Worm (Caenorhabditis elegans) whole organism, L3 larva: ENCODE data around the gene C17F4.8.
A peak's percentile ranks its signal among the peaks of the same experiment; 100 is the strongest.

Source experiments
- ZK546.5 ChIP-seq: sonication (generic microtip); optimal IDR thresholded peaks from 2 replicates; lab custom pipeline; 2017; ENCODE audit warnings: missing biosample characterization, missing genetic modification characterization
- ama-1 ChIP-seq: fragments of 150-350 bp; optimal IDR thresholded peaks from 2 replicates; lab custom pipeline; 2018
- ceh-16 ChIP-seq: sonication (generic microtip); optimal IDR thresholded peaks from 2 replicates; lab custom pipeline; 2017; ENCODE audit warnings: missing biosample characterization, missing genetic modification characterization
- ceh-28 ChIP-seq: fragments of 150-350 bp; optimal IDR thresholded peaks from 2 replicates; lab custom pipeline; 2014; ENCODE audit warnings: missing biosample characterization, missing genetic modification reagents, missing genetic modification characterization
- ceh-9 ChIP-seq: sonication (generic microtip); optimal IDR thresholded peaks from 2 replicates; lab custom pipeline; 2018; ENCODE audit warnings: missing biosample characterization, missing genetic modification characterization
- daf-12 ChIP-seq: fragments of 150-350 bp; optimal IDR thresholded peaks from 2 replicates; lab custom pipeline; 2014; ENCODE audit warnings: missing biosample characterization, missing genetic modification reagents, missing genetic modification characterization
- egl-27 ChIP-seq: sonication (generic microtip); optimal IDR thresholded peaks from 4 replicates; lab custom pipeline; 2017; ENCODE audit warnings: missing biosample characterization, missing genetic modification reagents, missing genetic modification characterization
- egl-5 ChIP-seq: fragments of 150-350 bp; optimal IDR thresholded peaks from 2 replicates; lab custom pipeline; 2017; ENCODE audit warnings: missing biosample characterization, missing genetic modification reagents, missing genetic modification characterization, inconsistent platforms
- elt-1 ChIP-seq: fragments of 150-350 bp; optimal IDR thresholded peaks from 2 replicates; lab custom pipeline; 2014; ENCODE audit warnings: missing biosample characterization, missing genetic modification characterization
- elt-2 ChIP-seq: sonication (generic microtip); optimal IDR thresholded peaks from 2 replicates; lab custom pipeline; 2016; ENCODE audit warnings: missing genetic modification reagents, mild to moderate bottlenecking, missing genetic modification characterization, missing compliant biosample characterization
- eor-1 ChIP-seq, 2 experiments: fragments of 150-350 bp; optimal IDR thresholded peaks; 2 replicates each; lab custom pipeline; 2014 to 2018; ENCODE audit warnings: missing biosample characterization in 2 of 2, missing genetic modification characterization in 2 of 2
- fkh-10 ChIP-seq: sonication (generic microtip); optimal IDR thresholded peaks from 2 replicates; lab custom pipeline; 2017; ENCODE audit warnings: missing biosample characterization, missing genetic modification reagents, missing genetic modification characterization
- fkh-2 ChIP-seq: fragments of 150-350 bp; optimal IDR thresholded peaks from 2 replicates; lab custom pipeline; 2014; ENCODE audit warnings: missing biosample characterization, missing genetic modification reagents, missing genetic modification characterization
- fos-1 ChIP-seq: fragments of 150-350 bp; optimal IDR thresholded peaks from 2 replicates; lab custom pipeline; 2014; ENCODE audit warnings: missing biosample characterization, missing genetic modification characterization
- jun-1 ChIP-seq: fragments of 150-350 bp; optimal IDR thresholded peaks from 2 replicates; lab custom pipeline; 2014; ENCODE audit warnings: missing biosample characterization, missing genetic modification reagents, missing genetic modification characterization
- lin-15B ChIP-seq: fragments of 150-350 bp; optimal IDR thresholded peaks from 2 replicates; lab custom pipeline; 2014; ENCODE audit warnings: missing biosample characterization, missing genetic modification characterization
- lin-39 ChIP-seq: fragments of 150-350 bp; optimal IDR thresholded peaks from 2 replicates; lab custom pipeline; 2018; ENCODE audit warnings: missing biosample characterization, missing genetic modification reagents, missing genetic modification characterization
- mdl-1 ChIP-seq: fragments of 150-350 bp; optimal IDR thresholded peaks from 2 replicates; lab custom pipeline; 2014; ENCODE audit warnings: missing biosample characterization, missing genetic modification characterization
- mml-1 ChIP-seq: fragments of 150-350 bp; sonication (generic microtip); optimal IDR thresholded peaks from 3 replicates; lab custom pipeline; 2014; ENCODE audit warnings: missing biosample characterization, missing genetic modification characterization
- nfya-1 ChIP-seq: sonication (generic microtip); optimal IDR thresholded peaks from 2 replicates; lab custom pipeline; 2017; ENCODE audit warnings: missing genetic modification characterization, mild to moderate bottlenecking, missing compliant biosample characterization, antibody characterized with exemption, moderate library complexity; ENCODE audit not compliant: insufficient read depth
- nhr-11 ChIP-seq: fragments of 150-350 bp; optimal IDR thresholded peaks from 2 replicates; lab custom pipeline; 2014; ENCODE audit warnings: missing biosample characterization, missing genetic modification characterization
- nhr-12 ChIP-seq: fragments of 150-350 bp; optimal IDR thresholded peaks from 2 replicates; lab custom pipeline; 2014; ENCODE audit warnings: missing biosample characterization, missing genetic modification characterization
- nhr-23 ChIP-seq: fragments of 150-350 bp; optimal IDR thresholded peaks from 2 replicates; lab custom pipeline; 2014; ENCODE audit warnings: missing biosample characterization, missing genetic modification reagents, missing genetic modification characterization
- nhr-237 ChIP-seq: fragments of 150-350 bp; optimal IDR thresholded peaks from 2 replicates; lab custom pipeline; 2014; ENCODE audit warnings: missing biosample characterization, missing genetic modification characterization
- nhr-28 ChIP-seq: fragments of 150-350 bp; optimal IDR thresholded peaks from 2 replicates; lab custom pipeline; 2014; ENCODE audit warnings: missing biosample characterization, missing genetic modification characterization
- nhr-43 ChIP-seq: sonication (generic microtip); optimal IDR thresholded peaks from 2 replicates; lab custom pipeline; 2016; ENCODE audit warnings: mild to moderate bottlenecking, missing genetic modification characterization, missing compliant biosample characterization; ENCODE audit not compliant: poor library complexity, severe bottlenecking
- nhr-67 ChIP-seq: fragments of 150-350 bp; optimal IDR thresholded peaks from 2 replicates; lab custom pipeline; 2014; ENCODE audit warnings: missing biosample characterization, missing genetic modification characterization
- nhr-76 ChIP-seq: fragments of 150-350 bp; sonication (generic microtip); optimal IDR thresholded peaks from 5 replicates; lab custom pipeline; 2014; ENCODE audit warnings: missing biosample characterization, missing genetic modification characterization
- nhr-77 ChIP-seq: fragments of 150-350 bp; optimal IDR thresholded peaks from 2 replicates; lab custom pipeline; 2014; ENCODE audit warnings: missing biosample characterization, missing genetic modification characterization
- pha-4 ChIP-seq: fragments of 150-350 bp; optimal IDR thresholded peaks from 2 replicates; lab custom pipeline; 2014; ENCODE audit warnings: missing biosample characterization, missing genetic modification reagents, missing genetic modification characterization
- sea-2 ChIP-seq: fragments of 150-350 bp; sonication (generic microtip); optimal IDR thresholded peaks from 4 replicates; lab custom pipeline; 2014; ENCODE audit warnings: missing biosample characterization, missing genetic modification reagents, missing genetic modification characterization
- snpc-4 ChIP-seq: fragments of 150-350 bp; optimal IDR thresholded peaks from 2 replicates; lab custom pipeline; 2014; ENCODE audit warnings: missing biosample characterization, missing genetic modification characterization
- tbx-2 ChIP-seq: sonication (generic microtip); optimal IDR thresholded peaks from 2 replicates; lab custom pipeline; 2016; ENCODE audit warnings: mild to moderate bottlenecking, missing genetic modification characterization, missing compliant biosample characterization
- unc-39 ChIP-seq: sonication (generic microtip); optimal IDR thresholded peaks from 4 replicates; lab custom pipeline; 2017; ENCODE audit warnings: missing biosample characterization, missing genetic modification characterization
- zag-1 ChIP-seq: fragments of 150-350 bp; optimal IDR thresholded peaks from 2 replicates; lab custom pipeline; 2014; ENCODE audit warnings: missing biosample characterization, missing genetic modification characterization
- ztf-4 ChIP-seq: fragments of 150-350 bp; optimal IDR thresholded peaks from 2 replicates; lab custom pipeline; 2014; ENCODE audit warnings: missing biosample characterization, missing genetic modification characterization

The C17F4.8 gene

DNA sequence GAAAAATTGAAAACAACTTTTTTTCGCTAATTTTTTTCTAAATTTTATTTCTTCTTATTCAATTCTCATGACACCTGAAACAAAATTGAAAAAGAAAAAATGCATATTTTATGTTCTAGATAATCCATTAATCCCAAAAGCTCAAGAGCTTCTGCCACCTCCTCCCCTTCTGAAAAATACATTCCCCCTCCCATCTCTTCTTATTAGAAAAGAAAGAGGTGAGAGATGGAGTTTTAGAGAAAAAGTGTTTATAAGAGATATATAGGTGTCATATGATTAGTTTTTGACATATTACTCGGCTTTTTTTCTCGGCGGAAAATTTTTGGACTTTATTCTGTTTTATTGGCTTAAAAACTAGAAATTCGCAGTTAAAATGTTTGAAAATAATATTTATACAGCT lies 36.0 kb upstream of the C17F4.8 start:
- TF ChIP-seq zag-1 (tag; lab: Kevin White, UChicago): no peak
- TF ChIP-seq ceh-16 (tag; lab: Kevin White, UChicago): no peak

- TF ChIP-seq zag-1 (tag; lab: Kevin White, UChicago): no peak
- peak; percentile 8 for TF ChIP-seq nfya-1 (tag; lab: Kevin White, UChicago)
- no peak for TF ChIP-seq lin-39 (tag; lab: Kevin White, UChicago)
- peak; percentile 17 for TF ChIP-seq pha-4 (tag; lab: Kevin White, UChicago)
Observed at ce11 chrII:3267815-3268214, 33.2 kb upstream of the C17F4.8 start.

ce11 chrII:3267365-3267764 lies 32.7 kb upstream of the C17F4.8 start, which contains the start of gene F02E11.7:
Gene F02E11.7 (plus strand): TSS chrII:3267665.
- TF ChIP-seq sea-2 (GFP tag; lab: Kevin White, UChicago): no peak
- TF ChIP-seq ama-1 (lab: Kevin White, UChicago): no peak
- no peak for TF ChIP-seq nhr-43 (tag; lab: Kevin White, UChicago)
- TF ChIP-seq nhr-23 (tag; lab: Kevin White, UChicago): no peak
- TF ChIP-seq elt-2: no peak
- TF ChIP-seq egl-27: no peak
- TF ChIP-seq ceh-28: no peak
- no peak for TF ChIP-seq nhr-67 (tag; lab: Kevin White, UChicago)
- TF ChIP-seq fkh-10 (GFP tag; lab: Kevin White, UChicago): no peak
- TF ChIP-seq daf-12 (tag; lab: Kevin White, UChicago): no peak
- TF ChIP-seq nhr-11 (tag; lab: Kevin White, UChicago): no peak
- no peak for TF ChIP-seq egl-5 (tag; lab: Kevin White, UChicago)
- TF ChIP-seq ceh-16 (tag; lab: Kevin White, UChicago): no peak

DNA sequence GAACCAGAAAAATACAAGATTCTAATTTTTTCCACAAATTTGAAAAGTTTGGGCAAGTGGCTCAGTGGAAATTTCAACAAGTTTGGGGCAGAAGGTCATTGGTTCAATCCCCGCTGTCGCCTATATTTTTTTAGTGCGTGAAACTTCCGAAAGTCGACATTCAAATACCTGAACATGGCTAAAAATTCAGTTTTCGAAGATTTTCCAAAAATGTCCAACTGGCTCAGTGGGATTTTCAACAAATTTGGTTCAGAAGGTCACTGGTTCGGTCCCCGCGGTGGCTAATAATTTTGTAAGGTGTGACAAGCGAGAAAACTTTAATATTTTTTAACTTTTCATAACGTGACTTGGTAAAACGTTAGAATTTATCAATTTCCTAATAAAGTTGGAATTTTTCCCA lies 30.1 kb upstream of the C17F4.8 start:
- no peak for TF ChIP-seq unc-39 (tag; lab: Kevin White, UChicago)

DNA sequence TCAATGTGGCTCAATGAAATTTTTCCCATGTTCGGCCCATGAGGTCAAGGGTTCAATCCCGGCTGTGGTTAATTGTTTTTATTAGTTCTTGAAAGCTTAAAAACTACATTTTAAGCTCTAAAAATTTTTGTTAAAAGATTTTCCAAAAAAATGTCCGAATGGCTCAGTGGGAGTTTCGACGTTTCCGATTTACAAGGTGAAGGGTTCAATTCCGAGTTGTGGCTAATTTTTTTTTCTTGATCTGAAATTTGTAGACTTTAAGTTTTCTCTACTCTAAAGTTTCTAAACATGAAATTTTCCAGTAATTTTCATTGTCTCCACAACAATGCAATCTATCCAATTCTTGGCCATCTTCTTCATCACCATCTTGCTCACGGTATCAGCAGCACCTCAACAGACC lies 27.9 kb upstream of the C17F4.8 start, which contains the start of gene F02E11.2:
TSS of gene F02E11.2 (plus strand) at position 301 of the 400 bp plus-strand sequence.
- TF ChIP-seq lin-15B (no peak), ZK546.5 (tag; lab: Kevin White, UChicago) (no peak), nhr-67 (tag; lab: Kevin White, UChicago) (no peak), ztf-4 (tag; lab: Kevin White, UChicago) (no peak), nhr-76 (tag; lab: Kevin White, UChicago) (no peak), snpc-4 (tag; lab: Kevin White, UChicago) (no peak), ceh-9 (no peak), nhr-237 (tag; lab: Kevin White, UChicago) (no peak), nhr-12 (tag; lab: Kevin White, UChicago) (no peak), nfya-1 (tag; lab: Kevin White, UChicago) (no peak), unc-39 (tag; lab: Kevin White, UChicago) (no peak), ama-1 (lab: Kevin White, UChicago) (no peak), tbx-2 (tag; lab: Kevin White, UChicago) (no peak), nhr-43 (tag; lab: Kevin White, UChicago) (no peak), nhr-28 (no peak), fkh-2 (tag; lab: Kevin White, UChicago) (no peak)

- TF ChIP-seq nhr-237 (tag; lab: Kevin White, UChicago) (no peak), elt-2 (no peak), elt-1 (tag; lab: Kevin White, UChicago) (no peak), ceh-16 (tag; lab: Kevin White, UChicago) (no peak), mml-1 (tag; lab: Kevin White, UChicago) (no peak), jun-1 (tag; lab: Kevin White, UChicago) (no peak), lin-15B (no peak), eor-1 (tag; optimal IDR thresholded peaks at IDR 0.05; lab: Kevin White, UChicago) (no peak), nhr-77 (tag; lab: Kevin White, UChicago) (no peak), fos-1 (tag; lab: Kevin White, UChicago) (no peak), mdl-1 (no peak), nhr-23 (tag; lab: Kevin White, UChicago) (no peak), nhr-67 (tag; lab: Kevin White, UChicago) (no peak), ceh-9 (no peak), ZK546.5 (tag; lab: Kevin White, UChicago) (no peak)
Observed at ce11 chrII:3259254-3259653, 24.6 kb upstream of the C17F4.8 start, which contains the start of gene gcy-19. Gene gcy-19 (minus strand): TSS chrII:3259354.
